Fruit fly (Drosophila melanogaster) whole organism: ENCODE data around the gene CG11307.

Source experiments
- CG8478 ChIP-seq: fragments of >200 bp; optimal IDR thresholded peaks from 2 replicates; lab custom pipeline; 2018; ENCODE audit warnings: inconsistent platforms
- Dll ChIP-seq: fragments of >200 bp; optimal IDR thresholded peaks from 2 replicates; lab custom pipeline; 2017
- EcR ChIP-seq, 2 experiments: fragments of >200 bp; optimal IDR thresholded peaks; 2 replicates each; lab custom pipeline; 2017; ENCODE audit warnings: missing biosample characterization in 2 of 2, missing genetic modification characterization in 2 of 2, missing genetic modification reagents in 2 of 2
- pan ChIP-seq: fragments of >200 bp; optimal IDR thresholded peaks from 2 replicates; lab custom pipeline; 2017
- psq ChIP-seq: fragments of >200 bp; optimal IDR thresholded peaks from 2 replicates; lab custom pipeline; 2017
- usp ChIP-seq: fragments of >200 bp; optimal IDR thresholded peaks from 2 replicates; lab custom pipeline; 2017; ENCODE audit warnings: missing biosample characterization, missing genetic modification characterization, mixed read lengths

The CG11307 gene

DNA sequence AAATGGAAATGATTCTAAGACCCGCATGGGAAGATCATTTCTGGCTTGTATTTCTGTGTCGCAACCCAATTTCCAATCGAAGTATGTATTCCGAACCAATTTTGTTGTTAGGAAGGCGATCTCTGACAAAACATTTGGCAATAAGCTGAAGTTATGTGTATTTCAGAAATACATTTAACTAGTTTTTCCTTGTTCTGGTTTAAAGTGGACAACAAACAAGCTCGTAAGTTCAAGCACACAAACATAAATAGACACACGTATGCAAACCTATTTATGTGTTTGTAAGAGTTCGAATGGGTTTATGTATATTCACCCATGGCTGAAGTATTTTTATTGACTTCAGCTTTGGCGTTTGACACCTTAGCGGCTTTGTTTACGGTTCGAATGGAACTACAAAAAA lies 28.5 kb downstream of the CG11307 start:
- TF ChIP-seq CG8478 (lab: Kevin White, UChicago), result no peak
- no peak for TF ChIP-seq usp (GFP tag; lab: Kevin White, UChicago)
- TF ChIP-seq pan, result no peak
- TF ChIP-seq Dll, result no peak
- TF ChIP-seq psq (lab: Kevin White, UChicago), result no peak
- TF ChIP-seq EcR (GFP tag; optimal IDR thresholded peaks at IDR 0.05; lab: Kevin White, UChicago), result no peak

DNA sequence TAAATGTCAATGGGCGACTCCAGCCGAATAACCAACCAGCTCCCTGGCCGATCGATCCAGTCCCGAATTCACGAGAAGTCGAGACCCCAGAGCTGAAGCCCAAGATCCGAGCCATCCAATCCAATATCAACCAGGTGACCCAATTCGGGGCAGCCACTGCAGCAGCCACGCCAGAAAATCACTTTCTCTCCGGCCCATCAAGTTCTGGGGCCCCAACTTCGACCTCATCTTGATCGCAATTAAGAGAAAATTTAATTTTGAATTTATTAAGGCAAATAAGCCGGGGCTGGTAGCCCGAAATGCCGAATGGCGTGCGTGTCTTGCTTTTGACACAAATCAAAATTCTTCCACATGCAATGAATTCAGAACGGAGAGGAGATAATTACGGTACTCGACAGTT lies 30.4 kb downstream of the CG11307 start:
- TF ChIP-seq EcR (GFP tag; optimal IDR thresholded peaks at IDR 0.05; lab: Kevin White, UChicago) (no peak), psq (lab: Kevin White, UChicago) (no peak), CG8478 (lab: Kevin White, UChicago) (no peak), usp (GFP tag; lab: Kevin White, UChicago) (no peak), pan (no peak), Dll (no peak)

DNA sequence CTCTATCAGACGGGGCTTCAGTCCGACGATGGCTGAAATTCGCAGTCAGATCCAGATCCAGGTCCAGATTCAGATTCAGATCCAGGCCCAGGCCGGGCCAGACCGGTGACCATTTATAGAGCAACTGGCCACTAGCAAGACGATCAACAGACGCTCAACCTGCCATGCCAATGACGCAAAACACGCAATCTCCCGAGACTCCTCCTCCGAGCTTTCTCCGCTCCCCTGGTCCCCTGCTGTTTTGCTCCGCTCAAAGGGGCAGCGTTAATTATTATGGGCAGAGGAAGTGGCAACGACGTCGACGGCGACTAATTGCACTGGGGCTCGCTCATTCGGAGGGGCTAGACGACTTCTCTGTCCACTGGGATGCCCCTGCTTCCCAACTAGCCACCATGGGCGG lies 34.0 kb downstream of the CG11307 start:
- no peak for TF ChIP-seq Dll
- no peak for TF ChIP-seq CG8478 (lab: Kevin White, UChicago)
- no peak for TF ChIP-seq pan
- TF ChIP-seq psq (lab: Kevin White, UChicago), result no peak
- no peak for TF ChIP-seq EcR (GFP tag; optimal IDR thresholded peaks at IDR 0.05; lab: Kevin White, UChicago)
- no peak for TF ChIP-seq usp (GFP tag; lab: Kevin White, UChicago)

DNA sequence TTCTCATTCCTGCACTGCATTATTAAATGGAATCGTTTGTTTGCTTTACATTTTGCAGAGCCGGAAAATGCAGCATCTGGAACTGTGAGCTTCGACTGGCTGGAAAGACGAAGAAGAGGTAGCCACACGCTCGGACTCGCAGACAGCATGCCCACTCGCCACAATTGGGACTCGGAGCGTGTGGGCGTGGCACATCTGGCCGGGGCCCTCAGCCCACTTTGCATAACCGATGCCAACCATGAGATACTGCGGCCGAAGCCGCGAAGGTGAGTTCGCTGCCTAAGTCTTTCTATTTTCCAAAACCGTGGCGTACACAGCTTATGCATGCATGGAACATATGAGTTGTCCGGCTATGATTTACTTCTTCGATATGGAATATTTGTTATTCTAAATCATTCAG lies 34.7 kb downstream of the CG11307 start:
- TF ChIP-seq usp (GFP tag; lab: Kevin White, UChicago) (no peak), CG8478 (lab: Kevin White, UChicago) (no peak), pan (no peak), Dll (no peak), psq (lab: Kevin White, UChicago) (no peak), EcR (GFP tag; optimal IDR thresholded peaks at IDR 0.05; lab: Kevin White, UChicago) (no peak)

DNA sequence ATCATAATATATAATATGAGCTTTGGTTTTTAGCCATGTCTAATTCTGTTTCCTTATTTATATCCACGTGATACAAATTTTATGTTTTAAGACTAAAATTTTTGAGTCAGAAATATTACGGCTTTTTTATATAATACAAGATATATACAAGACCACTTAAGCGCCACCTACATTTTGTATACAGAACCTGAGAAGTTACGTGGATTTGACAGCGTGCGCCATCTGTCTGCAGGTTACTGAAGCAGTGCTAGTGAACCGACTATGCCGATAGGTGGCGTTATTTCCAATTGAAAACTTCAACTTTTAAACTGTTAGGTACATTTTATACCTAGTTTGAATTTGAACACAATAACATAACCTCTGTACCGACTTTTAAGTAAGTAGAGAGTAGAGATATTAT lies 35.3 kb downstream of the CG11307 start:
- TF ChIP-seq CG8478 (lab: Kevin White, UChicago) (no peak), Dll (no peak), psq (lab: Kevin White, UChicago) (no peak), pan (no peak), usp (GFP tag; lab: Kevin White, UChicago) (no peak), EcR (GFP tag; optimal IDR thresholded peaks at IDR 0.05; lab: Kevin White, UChicago) (no peak)

DNA sequence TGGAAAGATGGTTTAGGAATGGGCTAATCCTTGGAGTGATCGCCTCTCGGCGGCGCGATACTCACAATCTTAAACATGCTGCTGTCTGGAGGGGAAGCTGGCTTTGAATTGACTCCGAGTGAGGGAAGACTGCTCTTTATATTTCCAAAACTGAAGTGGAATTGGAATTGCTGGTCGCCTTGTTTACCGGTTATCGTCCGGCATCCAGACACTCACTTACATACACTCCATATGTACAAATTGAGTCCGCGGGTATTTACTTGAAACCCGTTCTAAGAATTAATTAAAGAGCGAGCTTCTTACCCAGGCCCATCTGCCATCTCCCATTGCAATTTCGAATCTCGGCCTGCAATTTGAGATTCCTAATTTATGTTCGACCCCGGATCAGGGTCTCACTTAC lies 49.5 kb downstream of the CG11307 start, which contains the start of gene Cpr78E:
Cpr78E (minus strand) TSS at position 101 of the 400 bp plus-strand sequence.
- TF ChIP-seq Dll (no peak), psq (lab: Kevin White, UChicago) (no peak), EcR (GFP tag; optimal IDR thresholded peaks at IDR 0.05; lab: Kevin White, UChicago) (no peak), CG8478 (lab: Kevin White, UChicago) (no peak), pan (no peak), usp (GFP tag; lab: Kevin White, UChicago) (no peak)

DNA sequence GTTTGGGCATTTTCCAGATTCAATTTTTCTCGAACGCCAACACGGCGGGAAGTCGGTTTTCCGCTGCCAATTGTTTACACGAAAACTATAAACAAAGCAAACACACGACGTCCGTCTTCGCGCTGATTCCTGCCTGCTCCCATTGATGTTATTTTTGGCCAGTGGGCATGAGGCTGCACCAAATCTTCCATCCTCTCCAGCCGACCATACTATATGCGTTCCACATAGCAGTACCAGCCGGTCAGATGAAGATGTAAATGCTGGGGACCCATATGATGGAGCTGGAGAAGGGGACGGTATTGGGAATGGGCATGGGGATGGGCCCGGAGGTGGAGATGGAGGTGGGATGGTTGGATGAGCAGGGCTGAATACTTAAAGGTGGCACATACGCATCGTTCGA lies 50.1 kb downstream of the CG11307 start:
- TF ChIP-seq CG8478 (lab: Kevin White, UChicago) (no peak), Dll (no peak), psq (lab: Kevin White, UChicago) (no peak), pan (no peak), EcR (GFP tag; optimal IDR thresholded peaks at IDR 0.05; lab: Kevin White, UChicago) (no peak), usp (GFP tag; lab: Kevin White, UChicago) (no peak)
